Fruit fly (Drosophila melanogaster): Measurements from ENCODE around the gene pho.

The pho gene

dm6 chr4:1181591-1182125 lies at the start of gene pho (continued):
- TF ChIP-seq gfzf (GFP tag; optimal IDR thresholded peaks at IDR 0.05), result peak; percentile 40
- TF ChIP-seq Fer2 (tag; optimal IDR thresholded peaks at IDR 0.05), result no peak
- peak; percentile 35 for TF ChIP-seq CG4617 (GFP tag; optimal IDR thresholded peaks at IDR 0.05; ENCODE audit: borderline replicate concordance)
- no peak for TF ChIP-seq CG14050 (GFP tag; IDR thresholded peaks at IDR 0.05)
- no peak for TF ChIP-seq ind (GFP tag; optimal IDR thresholded peaks at IDR 0.05)
- TF ChIP-seq slp2 (GFP tag; optimal IDR thresholded peaks at IDR 0.05), result no peak
- TF ChIP-seq CG2712 (tag; optimal IDR thresholded peaks at IDR 0.05), result no peak
- TF ChIP-seq Sry-δ (GFP tag; optimal IDR thresholded peaks at IDR 0.05), result peak; percentile 56
- TF ChIP-seq pzg (GFP tag; optimal IDR thresholded peaks at IDR 0.05), result peak; percentile 35
- no peak for TF ChIP-seq maf-S (GFP tag; optimal IDR thresholded peaks at IDR 0.05)
- TF ChIP-seq CG7357 (GFP tag; IDR thresholded peaks at IDR 0.05), result peak; percentile 97
- TF ChIP-seq CG15011 (GFP tag; optimal IDR thresholded peaks at IDR 0.05), result no peak
- no peak for TF ChIP-seq MTF-1 (GFP tag; optimal IDR thresholded peaks at IDR 0.05; ENCODE audit: borderline replicate concordance)
- no peak for TF ChIP-seq Bgb (GFP tag; IDR thresholded peaks at IDR 0.05; ENCODE audit: partially characterized antibody)
- no peak for TF ChIP-seq crol (GFP tag; IDR thresholded peaks at IDR 0.05)
- TF ChIP-seq wor (GFP tag; IDR thresholded peaks at IDR 0.05), result no peak
- TF ChIP-seq CG6254 (GFP tag; optimal IDR thresholded peaks at IDR 0.05), result no peak
- TF ChIP-seq D19B (GFP tag; optimal IDR thresholded peaks at IDR 0.05), result no peak
- TF ChIP-seq Dbx (GFP tag; IDR thresholded peaks at IDR 0.05), result no peak
- TF ChIP-seq ranshi (GFP tag; IDR thresholded peaks at IDR 0.05), result no peak
- TF ChIP-seq pnt (GFP tag; optimal IDR thresholded peaks at IDR 0.05), result no peak
- peak; percentile 30; the same call in 1 of the 2 replicates for TF ChIP-seq Xrp1 (GFP tag; IDR thresholded peaks at IDR 0.05)
- no peak for TF ChIP-seq NC2α (GFP tag; optimal IDR thresholded peaks at IDR 0.05)
- no peak for TF ChIP-seq CG17912 (GFP tag; optimal IDR thresholded peaks at IDR 0.05)
- TF ChIP-seq CG30403 (GFP tag; optimal IDR thresholded peaks at IDR 0.05), result peak; percentile 25
- peak; percentile 19 for TF ChIP-seq CG9876 (GFP tag; optimal IDR thresholded peaks at IDR 0.05)
- no peak for TF ChIP-seq Hr51 (GFP tag; optimal IDR thresholded peaks at IDR 0.05)
- no peak for TF ChIP-seq B-H2 (GFP tag; optimal IDR thresholded peaks at IDR 0.05)
- TF ChIP-seq CG4424 (GFP tag; optimal IDR thresholded peaks at IDR 0.05), result peak; percentile 26
- peak; percentile 33 for TF ChIP-seq emc (GFP tag; optimal IDR thresholded peaks at IDR 0.05)
- no peak for TF ChIP-seq Antp (GFP tag; optimal IDR thresholded peaks at IDR 0.05)
- TF ChIP-seq bab2 (GFP tag; optimal IDR thresholded peaks at IDR 0.05), result peak; percentile 19
- no peak for TF ChIP-seq CG17568 (GFP tag; optimal IDR thresholded peaks at IDR 0.05)
- TF ChIP-seq row (GFP tag; IDR thresholded peaks at IDR 0.05), result peak; percentile 79
- TF ChIP-seq Hsf (GFP tag; optimal IDR thresholded peaks at IDR 0.05), result no peak
- TF ChIP-seq ssp (GFP tag; IDR thresholded peaks at IDR 0.05), result peak; percentile 98
- no peak for TF ChIP-seq CG6272 (GFP tag; IDR thresholded peaks at IDR 0.05)
- TF ChIP-seq HLH4C (GFP tag; IDR thresholded peaks at IDR 0.05; ENCODE audit: partially characterized antibody), result no peak
- no peak for TF ChIP-seq her (GFP tag; optimal IDR thresholded peaks at IDR 0.05)
- no peak for TF ChIP-seq TFAM (GFP tag; optimal IDR thresholded peaks at IDR 0.05)
- TF ChIP-seq CG13624 (GFP tag; optimal IDR thresholded peaks at IDR 0.05), result no peak
- no peak for TF ChIP-seq gsb-n (tag; optimal IDR thresholded peaks at IDR 0.05)
- TF ChIP-seq CG12942 (GFP tag; optimal IDR thresholded peaks at IDR 0.05), result peak; percentile 21
- no peak for TF ChIP-seq Fer3 (tag; optimal IDR thresholded peaks at IDR 0.05)
- peak; percentile 6 to 14 for TF ChIP-seq dpn (GFP tag; optimal IDR thresholded peaks at IDR 0.05)
- no peak for TF ChIP-seq Abd-B (GFP tag; optimal IDR thresholded peaks at IDR 0.05)
- TF ChIP-seq fd96Cb (tag; optimal IDR thresholded peaks at IDR 0.05), result no peak
- no peak for TF ChIP-seq gce (GFP tag; IDR thresholded peaks at IDR 0.05)
- TF ChIP-seq inv (GFP tag; IDR thresholded peaks at IDR 0.05; ENCODE audit: partially characterized antibody), result no peak
- peak; percentile 55 for TF ChIP-seq CG8089 (GFP tag; optimal IDR thresholded peaks at IDR 0.05)
- TF ChIP-seq Bteb2 (GFP tag; optimal IDR thresholded peaks at IDR 0.05), result no peak

All from whole organism, embryonic.